Fruit fly (Drosophila melanogaster) whole organism, pupa: Measurements from ENCODE around the gene Ho.

Source experiments
- CG10348 ChIP-seq: fragments of 200-800 bp; sonication (Bioruptor generic); IDR thresholded peaks from 2 replicates; pipeline ENCODE4 v1.3.6; 2022; ENCODE audit warnings: missing biosample characterization, missing genetic modification characterization
- CG12605 ChIP-seq: fragments of 200-800 bp; sonication (Bioruptor generic); IDR thresholded peaks from 2 replicates; pipeline ENCODE4 v1.3.6; 2022; ENCODE audit warnings: missing biosample characterization, missing genetic modification characterization
- CG13204 ChIP-seq: fragments of 200-800 bp; sonication (Bioruptor generic); optimal IDR thresholded peaks from 2 replicates; lab custom pipeline; 2018; ENCODE audit warnings: missing biosample characterization, mild to moderate bottlenecking, missing genetic modification characterization, moderate library complexity
- CG14655 ChIP-seq: fragments of 200-800 bp; sonication (Bioruptor generic); optimal IDR thresholded peaks from 3 replicates; lab custom pipeline; 2017; ENCODE audit warnings: mild to moderate bottlenecking, missing biosample characterization, missing genetic modification reagents, missing genetic modification characterization
- CG15710 ChIP-seq: fragments of 200-800 bp; sonication (Bioruptor generic); optimal IDR thresholded peaks from 2 replicates; lab custom pipeline; 2018; ENCODE audit warnings: missing biosample characterization, mild to moderate bottlenecking, missing genetic modification characterization, moderate library complexity
- CG17806 ChIP-seq: fragments of 200-800 bp; sonication (Bioruptor generic); optimal IDR thresholded peaks from 2 replicates; lab custom pipeline; 2018; ENCODE audit warnings: missing biosample characterization, mild to moderate bottlenecking, missing genetic modification characterization, moderate library complexity
- CG32121 ChIP-seq: fragments of 200-800 bp; sonication (Bioruptor generic); IDR thresholded peaks from 2 replicates; pipeline ENCODE4 v1.3.6; 2022; ENCODE audit warnings: missing biosample characterization, missing genetic modification characterization
- CG34367 ChIP-seq: fragments of 200-800 bp; sonication (Bioruptor generic); optimal IDR thresholded peaks from 2 replicates; lab custom pipeline; 2018; ENCODE audit warnings: missing biosample characterization, mild to moderate bottlenecking, missing genetic modification characterization
- CG4496 ChIP-seq: fragments of 200-800 bp; sonication (Bioruptor generic); IDR thresholded peaks from 3 replicates; pipeline ENCODE4 v1.3.6; 2022; ENCODE audit warnings: missing biosample characterization, missing genetic modification characterization
- CG8159 ChIP-seq: fragments of 200-800 bp; sonication (Bioruptor generic); optimal IDR thresholded peaks from 3 replicates; lab custom pipeline; 2018; ENCODE audit warnings: missing biosample characterization, mild to moderate bottlenecking, missing genetic modification characterization, moderate library complexity
- CG8301 ChIP-seq: fragments of 200-800 bp; sonication (Bioruptor generic); optimal IDR thresholded peaks from 2 replicates; lab custom pipeline; 2018; ENCODE audit warnings: missing biosample characterization, mild to moderate bottlenecking, missing genetic modification characterization
- CG9948 ChIP-seq: fragments of 200-800 bp; sonication (Bioruptor generic); optimal IDR thresholded peaks from 2 replicates; lab custom pipeline; 2018; ENCODE audit warnings: missing biosample characterization, mild to moderate bottlenecking, missing genetic modification characterization, moderate library complexity
- D1 ChIP-seq: fragments of 200-800 bp; sonication (Bioruptor generic); optimal IDR thresholded peaks from 2 replicates; lab custom pipeline; 2018; ENCODE audit warnings: missing biosample characterization, mild to moderate bottlenecking, missing genetic modification characterization, moderate library complexity
- EcR ChIP-seq: fragments of 200-800 bp; sonication (Bioruptor generic); optimal IDR thresholded peaks from 3 replicates; lab custom pipeline; 2019; ENCODE audit warnings: missing biosample characterization, missing genetic modification characterization, mild to moderate bottlenecking, moderate library complexity, missing genetic modification reagents
- Ets98B ChIP-seq: fragments of 200-800 bp; sonication (Bioruptor generic); IDR thresholded peaks from 2 replicates; pipeline ENCODE4 v1.3.6; 2022; ENCODE audit warnings: missing biosample characterization, missing genetic modification characterization
- Pif1A ChIP-seq: fragments of 200-800 bp; sonication (Bioruptor generic); optimal IDR thresholded peaks from 3 replicates; lab custom pipeline; 2016; ENCODE audit warnings: missing biosample characterization, missing genetic modification characterization
- Pif1B ChIP-seq: fragments of 200-800 bp; sonication (Bioruptor generic); optimal IDR thresholded peaks from 3 replicates; lab custom pipeline; 2016; ENCODE audit warnings: missing biosample characterization, missing genetic modification characterization
- Snoo ChIP-seq: fragments of 200-800 bp; sonication (Bioruptor generic); optimal IDR thresholded peaks from 3 replicates; lab custom pipeline; 2017; ENCODE audit warnings: missing biosample characterization, mild to moderate bottlenecking, missing genetic modification characterization, inconsistent platforms
- fd96Ca ChIP-seq: fragments of 200-800 bp; sonication (Bioruptor generic); IDR thresholded peaks from 3 replicates; pipeline ENCODE4 v1.3.6; 2022; ENCODE audit warnings: missing biosample characterization, missing genetic modification characterization
- gl ChIP-seq: fragments of 200-800 bp; sonication (Bioruptor generic); optimal IDR thresholded peaks from 2 replicates; lab custom pipeline; 2018; ENCODE audit warnings: missing biosample characterization, mild to moderate bottlenecking, missing genetic modification characterization
- rn ChIP-seq: fragments of 200-800 bp; sonication (Bioruptor generic); IDR thresholded peaks from 2 replicates; pipeline ENCODE4 v1.3.6; 2022; ENCODE audit warnings: missing biosample characterization, missing genetic modification characterization

Gene Ho

dm6 chr3R:11650105-11651039 is 29.2 kb upstream of the Ho start, which contains the start of the genes Csk and Elp1:
Gene Csk, minus strand, starts transcription at chr3R:11650706.
Gene Elp1, plus strand, starts transcription at chr3R:11650971.
- TF ChIP-seq CG15710 (tag; lab: Kevin White, UChicago) = peak; percentile 45
- TF ChIP-seq CG9948 = peak; percentile 24
- no peak for TF ChIP-seq D1
- TF ChIP-seq Pif1A (GFP tag; lab: Kevin White, UChicago) = peak; percentile 23
- no peak for TF ChIP-seq CG10348 (GFP tag; lab: Robert Waterston, UW)
- 0 out of 3 replicates have a peak, but pooled peaks have one; percentile 39 for TF ChIP-seq CG4496 (GFP tag; lab: Robert Waterston, UW)
- no peak for TF ChIP-seq EcR (GFP tag; lab: Kevin White, UChicago)
- peak; percentile 53 for TF ChIP-seq CG8159 (tag; lab: Kevin White, UChicago)
- TF ChIP-seq fd96Ca (GFP tag; lab: Robert Waterston, UW) = 0 out of 3 replicates have a peak, but pooled peaks have one; percentile 18
- TF ChIP-seq CG32121 (GFP tag; lab: Robert Waterston, UW) = no peak; the same call in 1 of the 2 replicates
- TF ChIP-seq CG17806 = peak; percentile 20
- TF ChIP-seq Pif1B (GFP tag; lab: Kevin White, UChicago) = peak; percentile 6
- peak; percentile 8 for TF ChIP-seq CG8301
- TF ChIP-seq CG14655 (GFP tag; lab: Kevin White, UChicago) = peak; percentile 15
- TF ChIP-seq CG34367 (tag; lab: Kevin White, UChicago) = peak; percentile 26

- TF ChIP-seq CG8301 (peak; percentile 96), rn (GFP tag; lab: Robert Waterston, UW) (peak; percentile 89), Pif1A (GFP tag; lab: Kevin White, UChicago) (peak; percentile 95), CG32121 (GFP tag; lab: Robert Waterston, UW) (peak; percentile 98), Pif1B (GFP tag; lab: Kevin White, UChicago) (peak; percentile 97), CG13204 (GFP tag; lab: Kevin White, UChicago) (peak; percentile 70), gl (tag; lab: Kevin White, UChicago) (peak; percentile 80), CG34367 (tag; lab: Kevin White, UChicago) (peak; percentile 91), CG9948 (peak; percentile 92), Snoo (tag; lab: Kevin White, UChicago) (peak; percentile 93), CG14655 (GFP tag; lab: Kevin White, UChicago) (peak; percentile 97), CG17806 (peak; percentile 95), D1 (peak; percentile 88), EcR (GFP tag; lab: Kevin White, UChicago) (peak; percentile 11), CG10348 (GFP tag; lab: Robert Waterston, UW) (peak; percentile 63), CG15710 (tag; lab: Kevin White, UChicago) (peak; percentile 85), Ets98B (GFP tag; lab: Robert Waterston, UW) (peak; percentile 98), CG8159 (tag; lab: Kevin White, UChicago) (peak; percentile 91), CG4496 (GFP tag; lab: Robert Waterston, UW) (peak; percentile 98), CG12605 (GFP tag; lab: Robert Waterston, UW) (peak; percentile 97), fd96Ca (GFP tag; lab: Robert Waterston, UW) (peak; percentile 97)
Observed at dm6 chr3R:11655873-11656374, 23.6 kb upstream of the Ho start, which contains the start of gene CG42327. Gene CG42327, plus strand, starts transcription at chr3R:11656149.

dm6 chr3R:11656614-11657216 is 22.8 kb upstream of the Ho start:
- TF ChIP-seq CG8301 (peak; percentile 99), gl (tag; lab: Kevin White, UChicago) (peak; percentile 98), Pif1A (GFP tag; lab: Kevin White, UChicago) (peak; percentile 99), EcR (GFP tag; lab: Kevin White, UChicago) (peak; percentile 60), CG4496 (GFP tag; lab: Robert Waterston, UW) (peak; percentile 99), CG10348 (GFP tag; lab: Robert Waterston, UW) (peak; percentile 94), CG17806 (peak; percentile 99), CG12605 (GFP tag; lab: Robert Waterston, UW) (peak; percentile 99), CG14655 (GFP tag; lab: Kevin White, UChicago) (peak; percentile 99), CG9948 (peak; percentile 99), Pif1B (GFP tag; lab: Kevin White, UChicago) (peak; percentile 100), Snoo (tag; lab: Kevin White, UChicago) (peak; percentile 98), CG13204 (GFP tag; lab: Kevin White, UChicago) (peak; percentile 96), CG8159 (tag; lab: Kevin White, UChicago) (peak; percentile 99), CG15710 (tag; lab: Kevin White, UChicago) (peak; percentile 99), CG32121 (GFP tag; lab: Robert Waterston, UW) (peak; percentile 99), CG34367 (tag; lab: Kevin White, UChicago) (peak; percentile 99), rn (GFP tag; lab: Robert Waterston, UW) (peak; percentile 97), Ets98B (GFP tag; lab: Robert Waterston, UW) (peak; percentile 99), fd96Ca (GFP tag; lab: Robert Waterston, UW) (peak; percentile 99), D1 (peak; percentile 97)

- peak; percentile 87 for TF ChIP-seq CG8159 (tag; lab: Kevin White, UChicago)
- peak; percentile 80 for TF ChIP-seq CG14655 (GFP tag; lab: Kevin White, UChicago)
- TF ChIP-seq EcR (GFP tag; lab: Kevin White, UChicago) = peak; percentile 81
- peak; percentile 76 for TF ChIP-seq CG32121 (GFP tag; lab: Robert Waterston, UW)
- TF ChIP-seq CG13204 (GFP tag; lab: Kevin White, UChicago) = peak; percentile 74
- TF ChIP-seq CG8301 = peak; percentile 78
- peak; percentile 87 for TF ChIP-seq CG17806
- peak; percentile 62; the same call in 1 of the 3 replicates for TF ChIP-seq fd96Ca (GFP tag; lab: Robert Waterston, UW)
- TF ChIP-seq Pif1B (GFP tag; lab: Kevin White, UChicago) = peak; percentile 86
- TF ChIP-seq CG10348 (GFP tag; lab: Robert Waterston, UW) = no peak
- peak; percentile 56; the same call in 1 of the 2 replicates for TF ChIP-seq CG12605 (GFP tag; lab: Robert Waterston, UW)
- peak; percentile 85 for TF ChIP-seq CG15710 (tag; lab: Kevin White, UChicago)
- peak; percentile 83 for TF ChIP-seq Pif1A (GFP tag; lab: Kevin White, UChicago)
- TF ChIP-seq CG9948 = peak; percentile 83
- peak; percentile 76 for TF ChIP-seq gl (tag; lab: Kevin White, UChicago)
- peak; percentile 90 for TF ChIP-seq CG4496 (GFP tag; lab: Robert Waterston, UW)
- peak; percentile 78 for TF ChIP-seq Snoo (tag; lab: Kevin White, UChicago)
- peak; percentile 74 for TF ChIP-seq Ets98B (GFP tag; lab: Robert Waterston, UW)
- TF ChIP-seq D1 = peak; percentile 25
- peak; percentile 41; the same call in 1 of the 2 replicates for TF ChIP-seq rn (GFP tag; lab: Robert Waterston, UW)
- TF ChIP-seq CG34367 (tag; lab: Kevin White, UChicago) = peak; percentile 81
Observed at dm6 chr3R:11657786-11658193, 21.8 kb upstream of the Ho start.
